Fruit fly (Drosophila melanogaster) whole organism, larva: ENCODE data around the gene CG5149.

Experiments used
- noc ChIP-seq: fragments of 200-800 bp; sonication (Bioruptor generic); optimal IDR thresholded peaks from 3 replicates; lab custom pipeline; 2019; ENCODE audit warnings: missing biosample characterization, mild to moderate bottlenecking, missing genetic modification characterization, moderate library complexity

Gene CG5149

DNA sequence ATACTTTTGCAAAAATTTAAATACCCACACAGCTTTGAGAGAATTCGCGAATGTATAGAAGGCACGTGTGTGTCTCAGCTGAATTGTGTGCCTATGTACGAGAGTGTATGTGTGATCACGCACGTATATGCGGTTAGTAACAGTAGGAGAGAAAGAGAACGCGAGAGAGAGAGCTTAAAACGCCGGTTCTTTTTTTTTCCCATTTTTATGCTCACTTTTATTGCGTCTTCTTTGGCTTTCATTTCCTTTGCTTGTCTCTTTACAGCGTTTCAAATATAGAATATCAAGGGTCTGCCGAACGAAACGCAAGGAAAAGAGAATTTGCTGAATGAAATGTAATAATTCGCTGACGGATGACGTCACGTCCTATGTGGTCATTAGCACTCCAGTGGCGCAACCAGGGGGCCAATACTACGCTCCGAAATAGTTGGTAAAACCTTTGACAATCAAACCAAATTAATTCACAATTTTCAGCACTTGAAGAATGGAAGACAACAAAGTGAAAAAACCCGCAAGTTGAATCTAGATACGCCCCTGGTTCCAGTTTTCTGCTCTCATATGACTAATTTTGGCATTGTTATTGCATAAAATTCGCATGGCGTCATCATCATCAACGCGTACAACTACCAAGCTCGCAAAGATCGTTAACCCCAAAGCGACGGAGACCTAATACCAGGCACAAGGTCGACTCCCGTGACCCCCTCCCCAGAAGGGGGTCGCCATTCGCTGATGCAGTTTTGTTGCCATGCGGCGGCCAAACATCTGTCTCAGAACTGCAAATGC, 37.0 kb upstream of the CG5149 start:
- TF ChIP-seq noc (tag; lab: Kevin White, UChicago) = peak; percentile 87

- TF ChIP-seq noc (tag; lab: Kevin White, UChicago) = no peak
These were observed 36.3 kb upstream of the CG5149 start for dm6 chr2L:7424282-7424905.

DNA sequence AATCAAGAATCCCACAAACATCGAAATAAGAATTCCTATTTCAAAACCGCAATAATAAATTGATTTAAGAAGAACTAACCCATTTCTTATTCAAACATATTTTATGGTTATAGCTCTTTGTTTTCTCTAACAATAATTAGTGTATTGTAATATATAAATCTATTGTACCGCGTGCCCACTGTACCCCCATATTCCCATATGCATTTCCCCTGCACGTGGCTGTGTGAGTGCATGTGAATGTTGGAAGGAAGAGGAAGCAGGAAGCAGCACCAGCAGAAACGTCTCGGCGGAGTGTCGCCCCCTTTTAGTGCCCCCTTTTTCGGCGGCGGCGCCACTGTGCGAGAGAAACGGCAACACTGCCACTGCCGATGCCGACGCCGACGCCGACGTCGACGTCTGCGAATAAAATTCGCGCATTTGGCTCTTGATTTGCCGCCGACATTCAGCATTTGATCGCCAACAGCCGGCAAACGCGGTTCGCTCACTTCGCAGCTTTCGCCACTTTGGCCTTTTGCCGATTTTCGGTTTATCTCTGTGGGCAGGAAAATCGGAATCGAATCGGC, 35.4 kb upstream of the CG5149 start:
- peak; percentile 79 for TF ChIP-seq noc (tag; lab: Kevin White, UChicago)

dm6 chr2L:7422429-7423283, 34.6 kb upstream of the CG5149 start:
- no peak for TF ChIP-seq noc (tag; lab: Kevin White, UChicago)

- TF ChIP-seq noc (tag; lab: Kevin White, UChicago) = peak; percentile 32
These were observed 32.5 kb upstream of the CG5149 start for dm6 chr2L:7420305-7421287.

DNA sequence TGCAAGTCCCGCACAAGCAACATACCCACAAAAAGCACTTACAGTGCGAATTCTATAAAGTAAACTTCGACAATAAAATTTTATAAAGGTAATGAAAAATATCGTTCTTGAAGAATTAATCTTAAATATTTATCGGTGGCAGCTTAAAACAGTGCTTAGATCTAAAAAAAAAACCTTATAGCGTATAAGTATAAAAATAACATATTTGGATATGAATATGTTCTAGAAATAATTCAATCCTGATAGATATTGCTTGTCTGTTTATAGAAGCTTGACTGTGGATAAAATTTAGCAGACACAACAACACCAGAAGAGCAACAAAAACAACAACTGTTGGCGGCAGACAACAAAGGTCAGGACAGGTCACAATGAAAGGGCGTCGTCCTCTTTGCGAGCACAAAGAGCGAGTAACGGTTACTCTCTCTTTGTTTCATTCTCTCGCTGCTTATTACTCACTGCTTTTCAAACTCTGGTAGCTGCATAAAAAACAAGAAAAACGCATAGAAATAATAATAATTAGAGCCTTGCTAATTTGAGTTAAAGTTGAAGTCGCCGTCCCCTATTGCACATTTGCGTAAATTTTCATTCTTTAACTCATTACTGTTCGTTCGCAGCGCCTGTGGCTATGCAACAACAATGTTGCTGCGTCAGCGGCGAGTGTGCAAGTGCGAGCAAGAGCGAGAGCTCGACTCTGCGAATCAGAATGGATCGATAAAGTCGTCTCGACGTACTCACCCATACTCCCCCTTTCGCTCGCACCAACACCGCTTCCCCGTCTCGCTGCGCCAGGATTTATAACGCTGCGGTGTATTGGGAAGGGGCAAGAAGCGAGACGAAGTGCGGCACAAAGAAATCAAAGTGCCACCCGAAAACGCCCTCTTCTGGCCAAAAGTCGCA, 31.6 kb upstream of the CG5149 start:
- TF ChIP-seq noc (tag; lab: Kevin White, UChicago) = peak; percentile 32

dm6 chr2L:7418148-7418988, 30.3 kb upstream of the CG5149 start:
- TF ChIP-seq noc (tag; lab: Kevin White, UChicago) = no peak

DNA sequence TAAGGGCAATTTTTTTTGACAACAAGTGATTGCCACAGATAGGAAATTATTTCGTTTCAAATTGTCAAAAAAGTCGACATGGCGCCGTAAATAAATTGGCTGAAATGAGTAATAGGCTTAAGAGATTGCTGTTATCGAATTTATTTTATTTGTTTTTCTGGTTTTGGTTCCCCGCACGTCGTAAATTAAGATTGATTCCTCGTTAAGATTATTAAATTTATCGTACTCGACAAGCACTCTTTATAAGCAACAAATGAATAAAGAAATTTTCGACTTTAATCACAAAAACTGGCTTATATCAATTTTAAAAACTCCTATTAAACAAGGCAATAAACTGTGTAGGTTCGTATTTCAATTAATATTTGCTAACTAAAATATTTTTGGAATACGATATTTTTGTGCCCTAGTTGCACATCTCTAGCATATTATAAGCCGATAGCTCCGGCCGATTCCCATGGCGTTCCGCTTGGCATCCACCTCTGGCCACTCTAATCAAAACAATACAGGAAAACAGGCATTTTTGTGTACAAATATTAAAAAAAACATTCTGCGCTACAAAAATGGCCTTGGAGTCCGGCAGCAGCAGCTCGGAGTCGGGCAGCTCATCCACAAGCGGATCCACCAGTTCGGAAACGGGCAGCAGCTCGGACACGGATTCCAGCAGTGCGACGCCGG, 24.0 kb upstream of the CG5149 start, which contains the start of gene chm:
Gene chm (plus strand): TSS at position 471 of the 675 bp plus-strand sequence.
- TF ChIP-seq noc (tag; lab: Kevin White, UChicago) = peak; percentile 63

DNA sequence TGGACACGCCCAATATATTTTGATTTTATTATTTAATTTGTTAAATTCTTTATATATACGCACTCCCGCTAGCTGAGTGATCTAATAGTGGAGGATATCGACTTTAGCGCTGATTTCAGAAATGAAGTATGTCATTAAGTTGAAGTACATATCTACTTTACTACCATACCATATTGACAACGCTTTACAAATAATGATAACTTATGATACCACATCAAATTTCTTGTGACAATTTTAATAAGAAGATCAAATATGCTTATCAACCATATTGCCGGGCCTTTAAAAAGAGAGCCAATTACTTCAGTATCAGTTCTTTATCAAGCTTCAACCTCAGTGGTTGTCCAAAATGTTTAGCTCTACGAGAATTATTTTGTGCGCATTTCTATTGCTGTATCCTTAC, 22.6 kb upstream of the CG5149 start, which contains the start of gene CG15818:
Gene CG15818 (plus strand): TSS at position 301 of the 400 bp plus-strand sequence.
- no peak for TF ChIP-seq noc (tag; lab: Kevin White, UChicago)

- TF ChIP-seq noc (tag; lab: Kevin White, UChicago) = no peak
These were observed 21.5 kb upstream of the CG5149 start, which contains the start of gene CG5181 for dm6 chr2L:7409602-7410001. Gene CG5181 (minus strand): TSS chr2L:7409809.

dm6 chr2L:7409007-7409406, 21.0 kb upstream of the CG5149 start:
- no peak for TF ChIP-seq noc (tag; lab: Kevin White, UChicago)

dm6 chr2L:7407638-7408037, 19.6 kb upstream of the CG5149 start:
- TF ChIP-seq noc (tag; lab: Kevin White, UChicago) = no peak
